Fruit fly (Drosophila melanogaster) whole organism, prepupa: ENCODE measurements around the gene Sirt1.

ENCODE experiments used
- CG10631 ChIP-seq: fragments of 200-800 bp; sonication (Bioruptor generic); optimal IDR thresholded peaks from 2 replicates; lab custom pipeline; 2016; ENCODE audit warnings: missing biosample characterization, missing genetic modification characterization
- CG10669 ChIP-seq: fragments of 200-800 bp; sonication (Bioruptor generic); optimal IDR thresholded peaks from 3 replicates; lab custom pipeline; 2018; ENCODE audit warnings: missing biosample characterization, mild to moderate bottlenecking, missing genetic modification characterization, moderate library complexity
- CG11294 ChIP-seq: fragments of 200-800 bp; sonication (Bioruptor generic); IDR thresholded peaks from 2 replicates; pipeline ENCODE4 v1.3.6; 2022; ENCODE audit warnings: missing biosample characterization, missing genetic modification characterization
- CG11762 ChIP-seq: fragments of 200-800 bp; sonication (Bioruptor generic); optimal IDR thresholded peaks from 3 replicates; lab custom pipeline; 2016; ENCODE audit warnings: missing biosample characterization, missing genetic modification characterization; ENCODE audit not compliant: insufficient read depth
- CG11902 ChIP-seq: fragments of 200-800 bp; sonication (Bioruptor generic); optimal IDR thresholded peaks from 3 replicates; lab custom pipeline; 2016; ENCODE audit warnings: missing biosample characterization, missing genetic modification characterization
- CG15336 ChIP-seq: fragments of 200-800 bp; sonication (Bioruptor generic); IDR thresholded peaks from 2 replicates; pipeline ENCODE4 v1.3.6; 2022; ENCODE audit warnings: missing biosample characterization, missing genetic modification characterization
- CG16779 ChIP-seq: fragments of 200-800 bp; sonication (Bioruptor generic); optimal IDR thresholded peaks from 3 replicates; lab custom pipeline; 2017; ENCODE audit warnings: missing biosample characterization, mild to moderate bottlenecking, missing genetic modification characterization
- CG3032 ChIP-seq: fragments of 200-800 bp; optimal IDR thresholded peaks from 2 replicates; lab custom pipeline; 2019; ENCODE audit warnings: missing biosample characterization, mild to moderate bottlenecking, missing genetic modification characterization, moderate library complexity
- CG31627 ChIP-seq: fragments of 200-800 bp; sonication (Bioruptor generic); optimal IDR thresholded peaks from 3 replicates; lab custom pipeline; 2016; ENCODE audit warnings: missing biosample characterization, missing genetic modification characterization
- CG32006 ChIP-seq: fragments of 200-800 bp; sonication (Bioruptor generic); optimal IDR thresholded peaks from 3 replicates; lab custom pipeline; 2017; ENCODE audit warnings: missing biosample characterization, mild to moderate bottlenecking, missing genetic modification characterization
- CG34406 ChIP-seq: fragments of 200-800 bp; sonication (Bioruptor generic); optimal IDR thresholded peaks from 3 replicates; lab custom pipeline; 2016; ENCODE audit warnings: missing biosample characterization, missing genetic modification characterization
- CG3919 ChIP-seq: fragments of 200-800 bp; sonication (Bioruptor generic); optimal IDR thresholded peaks from 3 replicates; lab custom pipeline; 2016; ENCODE audit warnings: missing biosample characterization, missing genetic modification characterization
- CG4318 ChIP-seq: fragments of 200-800 bp; sonication (Bioruptor generic); optimal IDR thresholded peaks from 3 replicates; lab custom pipeline; 2017; ENCODE audit warnings: missing biosample characterization, mild to moderate bottlenecking, missing genetic modification characterization
- CG6163 ChIP-seq: fragments of 200-800 bp; sonication (Bioruptor generic); IDR thresholded peaks from 3 replicates; pipeline ENCODE4 v1.3.6; 2022; ENCODE audit warnings: missing biosample characterization, missing genetic modification characterization
- CG6792 ChIP-seq: fragments of 200-800 bp; sonication (Bioruptor generic); optimal IDR thresholded peaks from 3 replicates; lab custom pipeline; 2016; ENCODE audit warnings: missing biosample characterization, missing genetic modification characterization
- CG6808 ChIP-seq: fragments of 200-800 bp; sonication (Bioruptor generic); optimal IDR thresholded peaks from 3 replicates; lab custom pipeline; 2017; ENCODE audit warnings: missing biosample characterization, missing genetic modification characterization, mild to moderate bottlenecking, moderate library complexity, missing genetic modification reagents
- CG6854 ChIP-seq: fragments of 200-800 bp; sonication (Bioruptor generic); optimal IDR thresholded peaks from 2 replicates; lab custom pipeline; 2017; ENCODE audit warnings: missing biosample characterization, mild to moderate bottlenecking, missing genetic modification characterization
- CG7368 ChIP-seq: fragments of 200-800 bp; sonication (Bioruptor generic); optimal IDR thresholded peaks from 3 replicates; lab custom pipeline; 2016; ENCODE audit warnings: missing biosample characterization, missing genetic modification characterization
- CG8119 ChIP-seq: fragments of 200-800 bp; sonication (Bioruptor generic); IDR thresholded peaks from 3 replicates; pipeline ENCODE4 v1.3.6; 2022; ENCODE audit warnings: missing biosample characterization, missing genetic modification characterization
- CG8319 ChIP-seq: fragments of 200-800 bp; sonication (Bioruptor generic); optimal IDR thresholded peaks from 3 replicates; lab custom pipeline; 2016; ENCODE audit warnings: missing biosample characterization, missing genetic modification characterization
- CG8632 ChIP-seq: fragments of 200-800 bp; sonication (Bioruptor generic); optimal IDR thresholded peaks from 3 replicates; lab custom pipeline; 2016; ENCODE audit warnings: missing biosample characterization, missing genetic modification characterization
- CG9139 ChIP-seq: fragments of 200-800 bp; sonication (Bioruptor generic); optimal IDR thresholded peaks from 3 replicates; lab custom pipeline; 2017; ENCODE audit warnings: missing biosample characterization, mild to moderate bottlenecking, missing genetic modification characterization
- Eip93F ChIP-seq: fragments of 200-800 bp; sonication (Bioruptor generic); optimal IDR thresholded peaks from 2 replicates; lab custom pipeline; 2016; ENCODE audit warnings: missing biosample characterization, mild to moderate bottlenecking, missing genetic modification characterization
- Ets96B ChIP-seq: fragments of 200-800 bp; optimal IDR thresholded peaks from 2 replicates; lab custom pipeline; 2019; ENCODE audit warnings: missing biosample characterization, mild to moderate bottlenecking, missing genetic modification characterization, moderate library complexity
- Gug ChIP-seq: fragments of 200-800 bp; sonication (Bioruptor generic); IDR thresholded peaks from 2 replicates; pipeline ENCODE4 v1.3.6; 2022; ENCODE audit warnings: missing biosample characterization, missing genetic modification characterization
- Hr38 ChIP-seq: sonication (Bioruptor generic); optimal IDR thresholded peaks from 2 replicates; lab custom pipeline; 2016; ENCODE audit warnings: missing biosample characterization, missing genetic modification characterization
- Hr39 ChIP-seq: fragments of 200-800 bp; sonication (Bioruptor generic); optimal IDR thresholded peaks from 2 replicates; lab custom pipeline; 2016; ENCODE audit warnings: missing biosample characterization, missing genetic modification characterization
- Hr4 ChIP-seq: fragments of 200-800 bp; sonication (Bioruptor generic); optimal IDR thresholded peaks from 3 replicates; lab custom pipeline; 2016; ENCODE audit warnings: missing biosample characterization, missing genetic modification characterization
- Lpt ChIP-seq: fragments of 200-800 bp; sonication (Bioruptor generic); optimal IDR thresholded peaks from 3 replicates; lab custom pipeline; 2016; ENCODE audit warnings: missing biosample characterization, missing genetic modification characterization
- Met ChIP-seq: fragments of 200-800 bp; sonication (Bioruptor generic); optimal IDR thresholded peaks from 3 replicates; lab custom pipeline; 2016; ENCODE audit warnings: missing biosample characterization, missing genetic modification characterization
- OdsH ChIP-seq: fragments of 200-800 bp; sonication (Bioruptor generic); optimal IDR thresholded peaks from 3 replicates; lab custom pipeline; 2016; ENCODE audit warnings: missing biosample characterization, missing genetic modification characterization
- Smox ChIP-seq: fragments of 200-800 bp; sonication (Bioruptor generic); optimal IDR thresholded peaks from 3 replicates; lab custom pipeline; 2016; ENCODE audit warnings: missing biosample characterization, missing genetic modification characterization
- Sox102F ChIP-seq: fragments of 200-800 bp; sonication (Bioruptor generic); optimal IDR thresholded peaks from 2 replicates; lab custom pipeline; 2016; ENCODE audit warnings: missing biosample characterization, mild to moderate bottlenecking, missing genetic modification characterization
- Sox14 ChIP-seq: fragments of 200-800 bp; sonication (Bioruptor generic); optimal IDR thresholded peaks from 3 replicates; lab custom pipeline; 2016; ENCODE audit warnings: missing biosample characterization, missing genetic modification characterization
- achi ChIP-seq: fragments of 200-800 bp; sonication (Bioruptor generic); optimal IDR thresholded peaks from 3 replicates; lab custom pipeline; 2016; ENCODE audit warnings: missing biosample characterization, missing genetic modification characterization
- acj6 ChIP-seq: fragments of 200-800 bp; sonication (Bioruptor generic); optimal IDR thresholded peaks from 3 replicates; lab custom pipeline; 2016; ENCODE audit warnings: missing biosample characterization, missing genetic modification characterization
- cyc ChIP-seq: fragments of 200-800 bp; sonication (Bioruptor generic); optimal IDR thresholded peaks from 3 replicates; lab custom pipeline; 2016; ENCODE audit warnings: missing biosample characterization, missing genetic modification characterization
- dac ChIP-seq: fragments of 200-800 bp; sonication (Bioruptor generic); optimal IDR thresholded peaks from 2 replicates; lab custom pipeline; 2017; ENCODE audit warnings: missing biosample characterization, mild to moderate bottlenecking, missing genetic modification characterization
- dsx ChIP-seq: fragments of 200-800 bp; optimal IDR thresholded peaks from 3 replicates; lab custom pipeline; 2019; ENCODE audit warnings: missing biosample characterization, mild to moderate bottlenecking, missing genetic modification characterization, moderate library complexity; ENCODE audit not compliant: poor library complexity, severe bottlenecking
- eg ChIP-seq: fragments of 200-800 bp; sonication (Bioruptor generic); IDR thresholded peaks from 3 replicates; pipeline ENCODE4 v1.3.6; 2022; ENCODE audit warnings: missing biosample characterization, missing genetic modification characterization
- esn ChIP-seq: fragments of 200-800 bp; sonication (Bioruptor generic); optimal IDR thresholded peaks from 2 replicates; lab custom pipeline; 2016; ENCODE audit warnings: missing biosample characterization, mild to moderate bottlenecking, missing genetic modification characterization, moderate library complexity
- fd59A ChIP-seq: fragments of 200-800 bp; sonication (Bioruptor generic); optimal IDR thresholded peaks from 2 replicates; lab custom pipeline; 2017; ENCODE audit warnings: missing biosample characterization, mild to moderate bottlenecking, missing genetic modification characterization, missing genetic modification reagents
- fd85E ChIP-seq: fragments of 200-800 bp; sonication (Bioruptor generic); optimal IDR thresholded peaks from 3 replicates; lab custom pipeline; 2016; ENCODE audit warnings: missing biosample characterization, missing genetic modification characterization
- fkh ChIP-seq: fragments of 200-800 bp; sonication (Bioruptor generic); optimal IDR thresholded peaks from 3 replicates; lab custom pipeline; 2017; ENCODE audit warnings: missing biosample characterization, mild to moderate bottlenecking, missing genetic modification characterization, moderate library complexity
- lz ChIP-seq: fragments of 200-800 bp; sonication (Bioruptor generic); optimal IDR thresholded peaks from 3 replicates; lab custom pipeline; 2016; ENCODE audit warnings: missing biosample characterization, missing genetic modification characterization
- net ChIP-seq: fragments of 200-800 bp; sonication (Bioruptor generic); optimal IDR thresholded peaks from 3 replicates; lab custom pipeline; 2016; ENCODE audit warnings: missing biosample characterization, missing genetic modification characterization
- pdm3 ChIP-seq: fragments of 200-800 bp; sonication (Bioruptor generic); optimal IDR thresholded peaks from 3 replicates; lab custom pipeline; 2016; ENCODE audit warnings: missing biosample characterization, missing genetic modification characterization
- spab ChIP-seq: fragments of 200-800 bp; sonication (Bioruptor generic); optimal IDR thresholded peaks from 2 replicates; lab custom pipeline; 2017; ENCODE audit warnings: missing biosample characterization, mild to moderate bottlenecking, missing genetic modification characterization, missing genetic modification reagents
- ss ChIP-seq, 2 experiments: fragments of 200-800 bp; sonication (Bioruptor generic); optimal IDR thresholded peaks; 2 replicates in 1 of 2; 3 replicates in 1 of 2; lab custom pipeline; 2017 to 2018; ENCODE audit warnings: mild to moderate bottlenecking in 2 of 2, missing biosample characterization in 2 of 2, missing genetic modification characterization in 2 of 2, moderate library complexity in 1 of 2
- vri ChIP-seq: fragments of 200-800 bp; sonication (Bioruptor generic); optimal IDR thresholded peaks from 3 replicates; lab custom pipeline; 2016; ENCODE audit warnings: missing biosample characterization, mild to moderate bottlenecking, missing genetic modification characterization

The Sirt1 gene

DNA sequence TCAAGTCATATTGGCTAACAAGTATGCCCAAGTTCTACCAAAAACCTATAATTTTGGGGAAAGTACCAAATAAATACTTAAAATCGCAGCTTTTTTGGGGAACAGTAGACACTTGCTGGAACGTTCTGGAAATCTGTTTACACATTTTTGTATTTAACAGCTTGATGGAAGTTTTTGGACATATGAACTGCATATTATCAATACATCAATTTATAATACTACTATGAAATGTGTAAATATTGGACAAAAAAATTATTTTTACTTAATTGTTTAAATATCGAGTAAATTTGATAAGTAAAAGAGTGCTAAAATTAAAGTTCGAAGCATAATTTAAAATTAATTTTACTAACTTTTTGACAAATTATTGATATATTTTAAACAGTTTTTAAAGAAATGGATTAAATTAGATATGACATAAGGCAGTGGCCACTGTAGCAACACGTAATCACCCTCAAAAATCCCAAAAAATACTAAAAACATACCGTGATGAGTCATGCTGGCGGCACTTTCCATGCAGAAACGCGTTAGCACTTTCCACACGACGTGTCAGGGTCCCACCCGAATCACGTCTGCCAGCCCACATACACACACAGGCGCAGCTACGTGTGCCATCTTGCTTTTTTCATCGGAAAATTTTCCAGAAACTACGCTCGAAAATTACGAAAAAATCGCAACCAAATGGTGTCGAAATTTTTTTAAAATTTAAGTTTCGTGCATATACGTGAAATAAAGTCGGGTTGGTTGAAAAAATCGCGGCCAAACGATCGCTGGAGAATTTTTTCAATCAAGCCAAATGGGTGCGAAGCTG lies at the start of gene Sirt1:
Sirt1 (plus strand) TSS at position 571 of the 808 bp plus-strand sequence.
- TF ChIP-seq lz (GFP tag; lab: Kevin White, UChicago), result peak; percentile 82
- TF ChIP-seq achi (GFP tag; lab: Kevin White, UChicago), result peak; percentile 84
- TF ChIP-seq Met (GFP tag; lab: Kevin White, UChicago), result peak; percentile 81
- peak; percentile 81 for TF ChIP-seq cyc (GFP tag; lab: Kevin White, UChicago)
- peak; percentile 85 for TF ChIP-seq Hr39
- TF ChIP-seq Eip93F (GFP tag; lab: Kevin White, UChicago), result peak; percentile 26
- peak; percentile 85 for TF ChIP-seq esn (GFP tag; lab: Kevin White, UChicago)
- no peak; the same call in 2 of the 3 replicates for TF ChIP-seq CG6163
- TF ChIP-seq CG4318 (GFP tag; lab: Kevin White, UChicago), result peak; percentile 86
- no peak for TF ChIP-seq dac (GFP tag; lab: Kevin White, UChicago)
- TF ChIP-seq CG3032 (tag; lab: Kevin White, UChicago), result peak; percentile 87
- peak; percentile 87 for TF ChIP-seq Hr4
- peak; percentile 75 for TF ChIP-seq CG6854 (GFP tag; lab: Kevin White, UChicago)
- TF ChIP-seq Gug (GFP tag; lab: Robert Waterston, UW), result no peak; the same call in none of the 2 replicates
- peak; percentile 78 for TF ChIP-seq CG8119
- TF ChIP-seq CG11762 (GFP tag; lab: Kevin White, UChicago), result peak; percentile 74
- peak; percentile 4 for TF ChIP-seq CG16779
- peak; percentile 70 for TF ChIP-seq dsx (GFP tag; lab: Kevin White, UChicago)
- TF ChIP-seq Sox14 (GFP tag; lab: Kevin White, UChicago), result peak; percentile 74
- peak; percentile 81 for TF ChIP-seq CG3919 (GFP tag; lab: Kevin White, UChicago)
- TF ChIP-seq Ets96B (tag; lab: Kevin White, UChicago), result peak; percentile 87
- peak; percentile 90 for TF ChIP-seq CG32006 (GFP tag; lab: Kevin White, UChicago)
- TF ChIP-seq fd85E, result no peak
- peak; percentile 6 to 80 for TF ChIP-seq ss (GFP tag; optimal IDR thresholded peaks at IDR 0.05; lab: Kevin White, UChicago)
- TF ChIP-seq vri (GFP tag; lab: Kevin White, UChicago), result no peak
- peak; percentile 76 for TF ChIP-seq pdm3 (GFP tag; lab: Kevin White, UChicago)
- peak; percentile 86 for TF ChIP-seq CG31627 (GFP tag; lab: Kevin White, UChicago)
- TF ChIP-seq fd59A (GFP tag; lab: Kevin White, UChicago), result peak; percentile 75
- no peak for TF ChIP-seq Hr38 (GFP tag; lab: Kevin White, UChicago)
- peak; percentile 92 for TF ChIP-seq CG10631 (GFP tag; lab: Kevin White, UChicago)
- peak; percentile 83 for TF ChIP-seq CG6792 (GFP tag; lab: Kevin White, UChicago)
- peak; percentile 60 for TF ChIP-seq Lpt (GFP tag; lab: Kevin White, UChicago)
- peak; percentile 61; the same call in 2 of the 3 replicates for TF ChIP-seq eg (GFP tag; lab: Robert Waterston, UW)
- peak; percentile 70 for TF ChIP-seq spab (GFP tag; lab: Kevin White, UChicago)
- TF ChIP-seq CG15336, result peak; percentile 82
- TF ChIP-seq Smox (GFP tag; lab: Kevin White, UChicago), result peak; percentile 83
- TF ChIP-seq CG8632 (GFP tag; lab: Kevin White, UChicago), result peak; percentile 87
- TF ChIP-seq net, result peak; percentile 81
- peak; percentile 63; the same call in 1 of the 2 replicates for TF ChIP-seq CG11294 (GFP tag; lab: Robert Waterston, UW)
- TF ChIP-seq CG10669 (GFP tag; lab: Kevin White, UChicago), result peak; percentile 76
- no peak for TF ChIP-seq CG9139 (GFP tag; lab: Kevin White, UChicago)
- peak; percentile 89 for TF ChIP-seq OdsH (GFP tag; lab: Kevin White, UChicago)
- peak; percentile 78 for TF ChIP-seq CG6808 (GFP tag; lab: Kevin White, UChicago)
- TF ChIP-seq Sox102F (GFP tag; lab: Kevin White, UChicago), result peak; percentile 32
- TF ChIP-seq CG34406 (GFP tag; lab: Kevin White, UChicago), result peak; percentile 87
- TF ChIP-seq CG11902, result peak; percentile 76
- TF ChIP-seq CG7368 (GFP tag; lab: Kevin White, UChicago), result peak; percentile 66
- TF ChIP-seq fkh, result peak; percentile 39
- no peak for TF ChIP-seq CG8319
- TF ChIP-seq acj6 (GFP tag; lab: Kevin White, UChicago), result peak; percentile 88
